Fruit fly (Drosophila melanogaster): ENCODE results near the gene CG33271.

DNA sequence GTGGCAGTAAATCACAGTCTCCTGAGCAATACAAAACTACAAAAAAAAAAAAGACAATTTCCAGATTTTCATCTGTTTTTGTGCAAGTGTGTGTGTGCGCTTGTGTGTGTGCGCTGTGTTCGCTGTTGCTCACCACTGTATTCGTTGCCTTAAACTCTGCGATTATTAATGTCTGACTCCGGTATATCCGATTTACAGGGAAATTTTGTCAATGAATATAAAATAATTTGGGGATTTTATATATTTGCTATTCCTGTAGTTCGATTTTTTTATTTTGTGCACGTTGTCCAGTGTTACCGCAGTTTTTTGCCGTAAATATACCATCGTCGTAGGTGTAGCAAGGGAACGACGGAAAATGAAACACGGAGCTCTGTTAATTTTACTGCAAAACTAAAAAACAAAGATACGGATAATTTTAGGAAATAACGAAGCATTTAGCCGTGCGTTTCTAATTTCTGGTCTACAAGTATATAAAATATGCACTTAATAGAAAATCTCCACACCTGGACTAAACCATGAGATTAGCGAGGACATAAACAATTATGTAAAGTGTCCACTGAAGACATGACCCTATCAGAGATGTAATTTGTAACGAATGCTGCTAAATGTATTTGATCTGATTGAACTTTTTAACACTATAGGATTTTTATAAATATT is 32.0 kb upstream of the CG33271 start, which contains the start of gene Duba:
- no peak for TF ChIP-seq CG17359 (tag; optimal IDR thresholded peaks at IDR 0.05)
- TF ChIP-seq Ets65A (GFP tag) = peak; percentile 40
- TF ChIP-seq dimm (GFP tag; IDR thresholded peaks at IDR 0.05) = no peak
- no peak for TF ChIP-seq gem (tag; optimal IDR thresholded peaks at IDR 0.05)

Measured in whole organism, embryonic.